Fruit fly (Drosophila melanogaster): Measurements from ENCODE around the gene CG11857.

The CG11857 gene

dm6 chr3R:25215997-25216396, 42.7 kb upstream of the CG11857 start, which contains the start of gene CG31106:
Gene CG31106 (plus strand): TSS chr3R:25216297.
- peak; percentile 22 for TF ChIP-seq Med (GFP tag)
- no peak for TF ChIP-seq CG15601 (tag; optimal IDR thresholded peaks at IDR 0.05)

- TF ChIP-seq Fer3 (tag; optimal IDR thresholded peaks at IDR 0.05) (no peak), Sin3A (optimal IDR thresholded peaks at IDR 0.05) (no peak), vvl (GFP tag; IDR thresholded peaks at IDR 0.05) (no peak), chm (GFP tag; IDR thresholded peaks at IDR 0.05) (no peak), CG12104 (GFP tag; optimal IDR thresholded peaks at IDR 0.05) (no peak), Stat92E (GFP tag; optimal IDR thresholded peaks at IDR 0.05) (no peak), CG7372 (GFP tag; IDR thresholded peaks at IDR 0.05) (no peak), Mrtf (GFP tag; IDR thresholded peaks at IDR 0.05) (no peak), nerfin-1 (tag; optimal IDR thresholded peaks at IDR 0.05) (no peak), CG6683 (GFP tag; optimal IDR thresholded peaks at IDR 0.05) (no peak), bsh (GFP tag; optimal IDR thresholded peaks at IDR 0.05) (no peak), CG17568 (GFP tag; optimal IDR thresholded peaks at IDR 0.05) (no peak)
Observed at dm6 chr3R:25219018-25219417, 39.7 kb upstream of the CG11857 start, which contains the start of gene CG31103. Gene CG31103 (plus strand): TSS chr3R:25219318.

- TF ChIP-seq nmo (GFP tag; optimal IDR thresholded peaks at IDR 0.05) (peak; percentile 23), CG14860 (GFP tag; IDR thresholded peaks at IDR 0.05; ENCODE audit: partially characterized antibody) (peak; percentile 84), Ets97D (GFP tag; optimal IDR thresholded peaks at IDR 0.05) (peak; percentile 74), zen2 (GFP tag; IDR thresholded peaks at IDR 0.05; ENCODE audit: partially characterized antibody) (peak; percentile 94), ttk (GFP tag; IDR thresholded peaks at IDR 0.05) (no peak), CG6791 (GFP tag; IDR thresholded peaks at IDR 0.05; ENCODE audit: partially characterized antibody) (peak; percentile 92), gcm2 (GFP tag; optimal IDR thresholded peaks at IDR 0.05) (no peak), sens-2 (GFP tag; IDR thresholded peaks at IDR 0.05) (no peak), Dp (GFP tag; optimal IDR thresholded peaks at IDR 0.05) (peak; percentile 62), Sry-β (GFP tag; optimal IDR thresholded peaks at IDR 0.05) (no peak), Atf6 (GFP tag; IDR thresholded peaks at IDR 0.05) (no peak), CG15073 (GFP tag; optimal IDR thresholded peaks at IDR 0.05) (no peak), onecut (GFP tag; IDR thresholded peaks at IDR 0.05) (peak; percentile 50; the same call in 1 of the 2 replicates), CG11456 (GFP tag; IDR thresholded peaks at IDR 0.05) (no peak), tna (GFP tag; IDR thresholded peaks at IDR 0.05; ENCODE audit: partially characterized antibody) (peak; percentile 95), CG6683 (GFP tag; optimal IDR thresholded peaks at IDR 0.05) (no peak), CG1024 (GFP tag; IDR thresholded peaks at IDR 0.05) (peak; percentile 62; the same call in 1 of the 2 replicates), CG17802 (tag; optimal IDR thresholded peaks at IDR 0.05) (peak; percentile 81), usp (GFP tag; optimal IDR thresholded peaks at IDR 0.05) (no peak), CG9215 (GFP tag; IDR thresholded peaks at IDR 0.05) (no peak), bab2 (GFP tag; optimal IDR thresholded peaks at IDR 0.05) (no peak), CG3847 (GFP tag; IDR thresholded peaks at IDR 0.05) (no peak), MBD-R2 (GFP tag; IDR thresholded peaks at IDR 0.05) (peak; percentile 72; the same call in 1 of the 2 replicates), gem (tag; optimal IDR thresholded peaks at IDR 0.05) (no peak), CHES-1-like (GFP tag; optimal IDR thresholded peaks at IDR 0.05) (no peak), Hr3 (GFP tag; optimal IDR thresholded peaks at IDR 0.05) (peak; percentile 64), CG9817 (tag; optimal IDR thresholded peaks at IDR 0.05) (no peak), hb (GFP tag; IDR thresholded peaks at IDR 0.05; ENCODE audit: partially characterized antibody) (peak; percentile 94), CG42726 (GFP tag; IDR thresholded peaks at IDR 0.05; ENCODE audit: partially characterized antibody) (peak; percentile 77), CG14710 (tag; optimal IDR thresholded peaks at IDR 0.05) (peak; percentile 49), gro (GFP tag; optimal IDR thresholded peaks at IDR 0.05) (no peak), CoRest (tag; optimal IDR thresholded peaks at IDR 0.05) (peak; percentile 47), Mad (GFP tag; optimal IDR thresholded peaks at IDR 0.05) (peak; percentile 3), YL-1 (GFP tag; optimal IDR thresholded peaks at IDR 0.05) (no peak)
Observed at dm6 chr3R:25221203-25221807, 37.4 kb upstream of the CG11857 start, which contains the start of gene Alg9. Gene Alg9 (plus strand): TSS chr3R:25221589.
